ENCODE assay signal across 6 fruit fly cellular contexts in the genomic region with DNA sequence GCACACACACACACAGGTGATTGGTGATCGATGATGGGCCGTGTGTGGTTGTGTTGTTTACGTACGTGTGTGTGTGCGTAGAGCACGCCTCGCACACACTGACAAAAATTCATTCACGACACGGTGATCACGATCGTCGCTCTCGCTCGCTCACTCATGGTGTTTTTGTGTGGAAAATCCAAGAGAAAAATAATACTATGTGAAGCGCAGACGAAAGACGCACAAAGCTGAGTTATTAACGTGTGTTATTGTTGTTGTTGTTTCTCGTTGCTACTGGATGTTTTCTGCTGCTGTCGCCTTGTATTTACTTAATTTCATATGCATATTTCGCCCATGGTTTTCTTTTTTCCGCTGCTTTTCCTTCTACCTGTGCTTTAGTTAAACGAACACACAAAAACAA.
TF ChIP-seq lines count a peak whose summit lies in the region.

No protein-coding gene starts in this region.

- TF ChIP-seq CTCF in whole organism, embryonic (GFP tag; optimal IDR thresholded peaks at IDR 0.05; lab: Kevin White, UChicago): no peak

TF ChIP-seq in whole organism, 6 proteins besides CTCF, POLR2A, EP300 and RAD21:
- peak; percentile 40 for TF ChIP-seq CG8478 (optimal IDR thresholded peaks at IDR 0.05; lab: Kevin White, UChicago)
- no peak for TF ChIP-seq usp (GFP tag; optimal IDR thresholded peaks at IDR 0.05; lab: Kevin White, UChicago)

TF ChIP-seq in whole organism, adult, 20 proteins besides CTCF, POLR2A, EP300 and RAD21:
- TF ChIP-seq CG11617 (GFP tag; optimal IDR thresholded peaks at IDR 0.05; lab: Kevin White, UChicago) (no peak), CG1620 (GFP tag; optimal IDR thresholded peaks at IDR 0.05; lab: Kevin White, UChicago) (no peak), cic (GFP tag; optimal IDR thresholded peaks at IDR 0.05; lab: Kevin White, UChicago) (peak; percentile 80)

TF ChIP-seq in whole organism, embryonic, 481 proteins besides CTCF, POLR2A, EP300 and RAD21 (continues in another document):
- peak; percentile 84 for TF ChIP-seq CG3995 (GFP tag; optimal IDR thresholded peaks at IDR 0.05; lab: Kevin White, UChicago)
- TF ChIP-seq CG34422 (GFP tag; IDR thresholded peaks at IDR 0.05; lab: Robert Waterston, UW): peak; percentile 28; the same call in 1 of the 3 replicates
- 0 out of 2 replicates have a peak, but pooled peaks have one; percentile 17 for TF ChIP-seq E2f1 (GFP tag; IDR thresholded peaks at IDR 0.05; lab: Robert Waterston, UW)
- peak; percentile 27 for TF ChIP-seq cwo (GFP tag; optimal IDR thresholded peaks at IDR 0.05; lab: Kevin White, UChicago)
- TF ChIP-seq CG7987 (GFP tag; optimal IDR thresholded peaks at IDR 0.05; lab: Kevin White, UChicago): peak; percentile 48
- TF ChIP-seq aop (GFP tag; IDR thresholded peaks at IDR 0.05; lab: Robert Waterston, UW): no peak
- peak; percentile 31 for TF ChIP-seq caup (GFP tag; optimal IDR thresholded peaks at IDR 0.05; lab: Kevin White, UChicago; ENCODE audit: severe bottlenecking)
- TF ChIP-seq dati (GFP tag; IDR thresholded peaks at IDR 0.05; lab: Robert Waterston, UW): no peak
- peak; percentile 53; the same call in 1 of the 2 replicates for TF ChIP-seq Bgb (GFP tag; IDR thresholded peaks at IDR 0.05; lab: Robert Waterston, UW; ENCODE audit: partially characterized antibody)
- peak; percentile 36; the same call in 1 of the 2 replicates for TF ChIP-seq vvl (GFP tag; IDR thresholded peaks at IDR 0.05; lab: Robert Waterston, UW)
- peak in 1 of 2 experiments; percentile 1 for TF ChIP-seq Pdp1 (GFP tag; optimal IDR thresholded peaks at IDR 0.05; lab: Kevin White, UChicago)
- TF ChIP-seq HHEX (GFP tag; optimal IDR thresholded peaks at IDR 0.05; lab: Kevin White, UChicago): no peak
- TF ChIP-seq pan (optimal IDR thresholded peaks at IDR 0.05; lab: Kevin White, UChicago): no peak
- TF ChIP-seq pan (GFP tag; optimal IDR thresholded peaks at IDR 0.05 in 1 of 2, IDR thresholded peaks at IDR 0.05 in 1 of 2): peak in 1 of 2 experiments; percentile 14
- peak; percentile 12 for TF ChIP-seq CG1832 (GFP tag; optimal IDR thresholded peaks at IDR 0.05; lab: Kevin White, UChicago)
- TF ChIP-seq oc (tag; optimal IDR thresholded peaks at IDR 0.05; lab: Kevin White, UChicago): peak; percentile 28
- TF ChIP-seq sd (tag; optimal IDR thresholded peaks at IDR 0.05; lab: Kevin White, UChicago): peak; percentile 73

TF ChIP-seq in whole organism, prepupa, 60 proteins besides CTCF, POLR2A, EP300 and RAD21 (continues in another document):
- TF ChIP-seq CG1621 (tag; optimal IDR thresholded peaks at IDR 0.05; lab: Kevin White, UChicago) (no peak), CG11902 (GFP tag; optimal IDR thresholded peaks at IDR 0.05; lab: Kevin White, UChicago) (no peak), OdsH (GFP tag; optimal IDR thresholded peaks at IDR 0.05; lab: Kevin White, UChicago) (no peak), ss (GFP tag; optimal IDR thresholded peaks at IDR 0.05; lab: Kevin White, UChicago) (no peak), Gug (GFP tag; IDR thresholded peaks at IDR 0.05; lab: Robert Waterston, UW) (no peak), Lpt (GFP tag; optimal IDR thresholded peaks at IDR 0.05; lab: Kevin White, UChicago) (no peak), CG16779 (tag; optimal IDR thresholded peaks at IDR 0.05; lab: Kevin White, UChicago) (no peak), Smox (GFP tag; optimal IDR thresholded peaks at IDR 0.05; lab: Kevin White, UChicago) (no peak), vri (GFP tag; optimal IDR thresholded peaks at IDR 0.05; lab: Kevin White, UChicago) (no peak), Hr4 (GFP tag; optimal IDR thresholded peaks at IDR 0.05; lab: Kevin White, UChicago) (no peak), CG34406 (GFP tag; optimal IDR thresholded peaks at IDR 0.05; lab: Kevin White, UChicago) (no peak), CG6276 (GFP tag; optimal IDR thresholded peaks at IDR 0.05; lab: Kevin White, UChicago) (no peak), CG8119 (GFP tag; IDR thresholded peaks at IDR 0.05; lab: Robert Waterston, UW) (no peak), CG10669 (GFP tag; optimal IDR thresholded peaks at IDR 0.05; lab: Kevin White, UChicago) (no peak), Ets96B (tag; optimal IDR thresholded peaks at IDR 0.05; lab: Kevin White, UChicago) (no peak), dsx (GFP tag; optimal IDR thresholded peaks at IDR 0.05; lab: Kevin White, UChicago; ENCODE audit: poor library complexity, severe bottlenecking) (no peak), CG32006 (GFP tag; optimal IDR thresholded peaks at IDR 0.05; lab: Kevin White, UChicago) (no peak), Sox15 (GFP tag; optimal IDR thresholded peaks at IDR 0.05; lab: Kevin White, UChicago) (no peak), CG11762 (GFP tag; optimal IDR thresholded peaks at IDR 0.05; lab: Kevin White, UChicago; ENCODE audit: insufficient read depth) (no peak), Eip78C (GFP tag; lab: Kevin White, UChicago) (no peak), Hr39 (GFP tag; optimal IDR thresholded peaks at IDR 0.05; lab: Kevin White, UChicago) (no peak), topi (GFP tag; optimal IDR thresholded peaks at IDR 0.05; lab: Kevin White, UChicago) (no peak), dac (GFP tag; optimal IDR thresholded peaks at IDR 0.05; lab: Kevin White, UChicago) (no peak)

TF ChIP-seq in whole organism, pupa, 21 proteins besides CTCF, POLR2A, EP300 and RAD21:
- TF ChIP-seq CG8301 (tag; optimal IDR thresholded peaks at IDR 0.05; lab: Kevin White, UChicago) (no peak), CG4496 (GFP tag; IDR thresholded peaks at IDR 0.05; lab: Robert Waterston, UW) (0 out of 3 replicates have a peak, but pooled peaks have one; percentile 26)

TF ChIP-seq in whole organism, wandering third instar larva, 38 proteins besides CTCF, POLR2A, EP300 and RAD21:
- TF ChIP-seq h (GFP tag; optimal IDR thresholded peaks at IDR 0.05; lab: Kevin White, UChicago): peak; percentile 22
- peak; percentile 17 for TF ChIP-seq Abd-B (GFP tag; optimal IDR thresholded peaks at IDR 0.05; lab: Kevin White, UChicago)
- no peak for TF ChIP-seq Vsx2 (GFP tag; optimal IDR thresholded peaks at IDR 0.05; lab: Kevin White, UChicago; ENCODE audit: partially characterized antibody)
- TF ChIP-seq woc (GFP tag; optimal IDR thresholded peaks at IDR 0.05; lab: Kevin White, UChicago): no peak
- no peak for TF ChIP-seq foxo (GFP tag; optimal IDR thresholded peaks at IDR 0.05; lab: Kevin White, UChicago)
- TF ChIP-seq rgr (GFP tag; optimal IDR thresholded peaks at IDR 0.05; lab: Kevin White, UChicago): peak; percentile 16
- TF ChIP-seq N (GFP tag; optimal IDR thresholded peaks at IDR 0.05; lab: Kevin White, UChicago): peak; percentile 67
- TF ChIP-seq dsf (GFP tag; optimal IDR thresholded peaks at IDR 0.05; lab: Kevin White, UChicago; ENCODE audit: borderline replicate concordance): no peak
- no peak for TF ChIP-seq dl (GFP tag; optimal IDR thresholded peaks at IDR 0.05; lab: Kevin White, UChicago; ENCODE audit: insufficient read depth in 1 of 2, partially characterized antibody in 2 of 2)
- TF ChIP-seq GATAd (GFP tag; optimal IDR thresholded peaks at IDR 0.05; lab: Kevin White, UChicago): no peak
